Worm (Caenorhabditis elegans) whole organism, L1 larva: ENCODE data around the gene srw-8.

ENCODE experiments used
- aly-2 ChIP-seq: fragments of 150-350 bp; optimal IDR thresholded peaks from 2 replicates; lab custom pipeline; 2014; ENCODE audit warnings: missing biosample characterization, missing genetic modification characterization
- lin-15B ChIP-seq: fragments of 150-350 bp; sonication (generic microtip); optimal IDR thresholded peaks from 3 replicates; lab custom pipeline; 2014; ENCODE audit warnings: missing biosample characterization, missing genetic modification characterization
- lin-35 ChIP-seq, 2 experiments: fragments of 150-350 bp; optimal IDR thresholded peaks; 2 replicates each; lab custom pipeline; 2014; ENCODE audit warnings: missing biosample characterization in 2 of 2, missing genetic modification characterization in 2 of 2, missing genetic modification reagents in 2 of 2
- mdl-1 ChIP-seq, 2 experiments: fragments of 150-350 bp; optimal IDR thresholded peaks; 2 replicates each; lab custom pipeline; 2014 to 2017; ENCODE audit warnings: missing biosample characterization in 2 of 2, missing genetic modification characterization in 2 of 2, inconsistent platforms in 1 of 2
- nhr-84 ChIP-seq: sonication (generic microtip); optimal IDR thresholded peaks from 2 replicates; lab custom pipeline; 2017; ENCODE audit warnings: missing biosample characterization, missing genetic modification characterization
- ztf-11 ChIP-seq, 2 experiments: sonication (generic microtip); optimal IDR thresholded peaks; 2 replicates each; lab custom pipeline; 2016 to 2017; ENCODE audit warnings: missing genetic modification characterization in 2 of 2, missing biosample characterization in 1 of 2, missing compliant biosample characterization in 1 of 2
- ztf-4 ChIP-seq: fragments of 150-350 bp; optimal IDR thresholded peaks from 2 replicates; lab custom pipeline; 2014; ENCODE audit warnings: missing biosample characterization, missing genetic modification characterization

- TF ChIP-seq nhr-84 (tag; lab: Kevin White, UChicago) (no peak), ztf-11 (tag; optimal IDR thresholded peaks at IDR 0.05; lab: Kevin White, UChicago) (no peak), lin-35 (GFP tag; optimal IDR thresholded peaks at IDR 0.05; lab: Kevin White, UChicago) (no peak), mdl-1 (tag; optimal IDR thresholded peaks at IDR 0.05; lab: Kevin White, UChicago) (no peak), ztf-4 (no peak), aly-2 (tag; lab: Kevin White, UChicago) (no peak), lin-15B (tag; lab: Kevin White, UChicago) (no peak)
Measured at ce11 chrV:3024274-3024673, 9.9 kb downstream of the srw-8 start, which contains the start of gene asp-8.
